Worm (Caenorhabditis elegans): ENCODE measurements around the gene adss-1.

- TF ChIP-seq ccch-3 (GFP tag; optimal IDR thresholded peaks at IDR 0.05) (no peak), let-526 (GFP tag; IDR thresholded peaks at IDR 0.05) (no peak), ceh-100 (GFP tag; IDR thresholded peaks at IDR 0.05) (no peak), madf-8 (GFP tag; conservative IDR thresholded peaks at IDR 0.05) (no peak), chd-7 (tag; optimal IDR thresholded peaks at IDR 0.05) (no peak), attf-3 (GFP tag; conservative IDR thresholded peaks at IDR 0.05) (no peak), lin-35 (GFP tag; optimal IDR thresholded peaks at IDR 0.05) (no peak), ama-1 (optimal IDR thresholded peaks at IDR 0.05) (no peak), ama-1 (GFP tag; optimal IDR thresholded peaks at IDR 0.05) (no peak), pha-4 (tag; optimal IDR thresholded peaks at IDR 0.05) (no peak), atf-7 (tag; optimal IDR thresholded peaks at IDR 0.05) (no peak), F33H1.4 (GFP tag; IDR thresholded peaks at IDR 0.05) (no peak), ekl-4 (GFP tag; IDR thresholded peaks at IDR 0.05) (no peak), die-1 (tag; optimal IDR thresholded peaks at IDR 0.05) (no peak)
Measured at ce11 chrV:4864330-4864729, 41.1 kb upstream of the adss-1 start.
